Fruit fly (Drosophila melanogaster): ENCODE results near the gene Ctr9.
A peak's percentile ranks its signal among the peaks of the same experiment; 100 is the strongest.

The Ctr9 gene

DNA sequence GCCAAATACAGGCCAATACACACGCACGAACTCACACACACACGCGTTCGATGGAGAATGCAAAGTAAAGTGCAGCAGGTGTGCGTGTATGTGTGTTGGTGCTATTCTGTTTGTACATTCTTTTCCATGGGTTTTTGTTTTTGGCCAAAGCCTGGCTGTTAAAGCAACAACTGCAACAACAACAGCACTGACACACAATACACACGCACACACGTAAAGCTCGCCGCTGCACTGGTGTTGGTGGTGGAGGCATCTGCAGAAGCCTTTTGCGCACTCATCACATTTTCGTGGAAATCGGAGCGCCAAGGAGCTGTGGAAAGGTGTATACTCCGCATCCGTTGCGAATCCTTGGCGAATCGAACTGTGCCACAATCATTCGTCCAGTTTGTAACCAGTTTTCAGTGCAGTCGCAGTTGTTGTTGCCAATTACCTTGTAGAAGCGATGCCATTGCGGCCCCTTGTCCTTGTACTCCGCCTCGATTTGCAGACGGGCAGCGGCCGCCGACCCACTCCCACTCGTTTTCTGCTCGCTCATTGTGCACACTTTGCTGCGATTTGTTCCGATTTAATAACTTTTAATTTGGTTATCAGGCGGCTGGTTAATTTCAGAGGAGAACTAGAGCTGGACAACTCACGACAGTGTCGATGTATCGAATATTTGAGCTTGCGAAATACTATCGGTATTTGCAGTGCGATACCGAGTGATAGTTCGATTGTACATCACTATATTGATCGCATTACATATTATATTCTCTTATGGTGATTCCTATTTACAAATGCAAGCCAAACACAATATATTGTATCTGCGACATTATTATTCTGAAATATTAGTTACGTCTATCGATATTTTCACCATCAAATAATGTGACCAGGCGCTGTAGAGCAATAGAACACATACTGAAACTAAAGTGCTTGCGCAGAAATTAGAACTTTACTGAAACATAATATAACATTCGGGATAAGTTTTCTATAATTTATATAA is 43.2 kb downstream of the Ctr9 start:
- peak; percentile 30 for TF ChIP-seq Sox14 (GFP tag; optimal IDR thresholded peaks at IDR 0.05)
- TF ChIP-seq Blimp-1 (GFP tag; optimal IDR thresholded peaks at IDR 0.05): no peak
- no peak for TF ChIP-seq CG6854 (GFP tag; optimal IDR thresholded peaks at IDR 0.05)
- peak; percentile 67 for TF ChIP-seq Eip78C (GFP tag)
- no peak for TF ChIP-seq dac (GFP tag; optimal IDR thresholded peaks at IDR 0.05)
- no peak for TF ChIP-seq CG11294 (GFP tag; IDR thresholded peaks at IDR 0.05)
- peak; percentile 47 for TF ChIP-seq Hr39 (GFP tag; optimal IDR thresholded peaks at IDR 0.05)
- no peak for TF ChIP-seq CG8632 (GFP tag; optimal IDR thresholded peaks at IDR 0.05)
- peak; percentile 31 for TF ChIP-seq Ets21C (GFP tag; optimal IDR thresholded peaks at IDR 0.05)
- no peak for TF ChIP-seq CG6808 (GFP tag; optimal IDR thresholded peaks at IDR 0.05)
- peak; percentile 28 for TF ChIP-seq CG3032 (tag; optimal IDR thresholded peaks at IDR 0.05)
- TF ChIP-seq CG32006 (GFP tag; optimal IDR thresholded peaks at IDR 0.05): peak; percentile 45
- TF ChIP-seq CG16779 (tag; optimal IDR thresholded peaks at IDR 0.05): no peak
- no peak for TF ChIP-seq Gug (GFP tag; IDR thresholded peaks at IDR 0.05)
- peak; percentile 47 for TF ChIP-seq esn (GFP tag; optimal IDR thresholded peaks at IDR 0.05)
- no peak for TF ChIP-seq CG10669 (GFP tag; optimal IDR thresholded peaks at IDR 0.05)
- no peak for TF ChIP-seq fd59A (GFP tag; optimal IDR thresholded peaks at IDR 0.05)
- peak in 1 of 2 experiments; percentile 7 for TF ChIP-seq ss (GFP tag; optimal IDR thresholded peaks at IDR 0.05)
- TF ChIP-seq Smox (GFP tag; optimal IDR thresholded peaks at IDR 0.05): peak; percentile 52
- peak; percentile 37 for TF ChIP-seq acj6 (GFP tag; optimal IDR thresholded peaks at IDR 0.05)
- peak; percentile 25 for TF ChIP-seq CG34406 (GFP tag; optimal IDR thresholded peaks at IDR 0.05)
- peak; percentile 32 for TF ChIP-seq Ets96B (tag; optimal IDR thresholded peaks at IDR 0.05)
- peak; percentile 38; the same call in 1 of the 3 replicates for TF ChIP-seq eg (GFP tag; IDR thresholded peaks at IDR 0.05)
- TF ChIP-seq CG11902 (GFP tag; optimal IDR thresholded peaks at IDR 0.05): no peak
- TF ChIP-seq Hr4 (GFP tag; optimal IDR thresholded peaks at IDR 0.05): peak; percentile 35
- TF ChIP-seq Lpt (GFP tag; optimal IDR thresholded peaks at IDR 0.05): no peak
- TF ChIP-seq CG1621 (tag; optimal IDR thresholded peaks at IDR 0.05): no peak
- peak; percentile 46 for TF ChIP-seq lz (GFP tag; optimal IDR thresholded peaks at IDR 0.05)
- TF ChIP-seq Eip75B (GFP tag; optimal IDR thresholded peaks at IDR 0.05): peak; percentile 10
- TF ChIP-seq CG4318 (GFP tag; optimal IDR thresholded peaks at IDR 0.05): no peak
- no peak for TF ChIP-seq CG15336 (GFP tag; IDR thresholded peaks at IDR 0.05)
- TF ChIP-seq topi (GFP tag; optimal IDR thresholded peaks at IDR 0.05): no peak
- TF ChIP-seq CG6792 (GFP tag; optimal IDR thresholded peaks at IDR 0.05): peak; percentile 34
- TF ChIP-seq CG3919 (GFP tag; optimal IDR thresholded peaks at IDR 0.05): peak; percentile 34
- TF ChIP-seq vri (GFP tag; optimal IDR thresholded peaks at IDR 0.05): peak; percentile 47
- TF ChIP-seq salr (GFP tag; optimal IDR thresholded peaks at IDR 0.05): no peak
- peak; percentile 30 for TF ChIP-seq Sox102F (GFP tag; optimal IDR thresholded peaks at IDR 0.05)
- TF ChIP-seq CG10631 (GFP tag; optimal IDR thresholded peaks at IDR 0.05): peak; percentile 51
- TF ChIP-seq fd85E (GFP tag; optimal IDR thresholded peaks at IDR 0.05): no peak
- TF ChIP-seq svp (GFP tag): peak; percentile 73
- peak; percentile 45 for TF ChIP-seq OdsH (GFP tag; optimal IDR thresholded peaks at IDR 0.05)
- no peak for TF ChIP-seq CG6276 (GFP tag; optimal IDR thresholded peaks at IDR 0.05)
- peak; percentile 11 for TF ChIP-seq Eip93F (GFP tag; optimal IDR thresholded peaks at IDR 0.05)
- TF ChIP-seq CG11762 (GFP tag; optimal IDR thresholded peaks at IDR 0.05; ENCODE audit: insufficient read depth): peak; percentile 5
- TF ChIP-seq CG6163 (GFP tag; IDR thresholded peaks at IDR 0.05): peak; percentile 44; the same call in 2 of the 3 replicates
- TF ChIP-seq cyc (GFP tag; optimal IDR thresholded peaks at IDR 0.05): peak; percentile 40
- peak; percentile 5 for TF ChIP-seq CG8319 (GFP tag; optimal IDR thresholded peaks at IDR 0.05)
- no peak for TF ChIP-seq Hr38 (GFP tag; optimal IDR thresholded peaks at IDR 0.05)
- TF ChIP-seq achi (GFP tag; optimal IDR thresholded peaks at IDR 0.05): peak; percentile 27
- TF ChIP-seq dsx (GFP tag; optimal IDR thresholded peaks at IDR 0.05; ENCODE audit: poor library complexity, severe bottlenecking): no peak
